Fruit fly (Drosophila melanogaster): ENCODE results near the gene Rala.

dm6 chrX:3740319-3740718 is 20.9 kb upstream of the Rala start:
- TF ChIP-seq CG3847 (GFP tag; IDR thresholded peaks at IDR 0.05) (no peak), CG11695 (GFP tag; IDR thresholded peaks at IDR 0.05) (peak; percentile 39; the same call in 1 of the 3 replicates), Dbx (GFP tag; IDR thresholded peaks at IDR 0.05) (no peak), jumu (GFP tag; optimal IDR thresholded peaks at IDR 0.05) (no peak)
